Fruit fly (Drosophila melanogaster) whole organism, embryonic: ENCODE measurements around the gene Tlk.

Source experiments
- BEAF-32 ChIP-seq: fragments of 200-800 bp; sonication (Bioruptor generic); optimal IDR thresholded peaks from 3 replicates; lab custom pipeline; 2017; ENCODE audit warnings: missing biosample characterization, missing genetic modification characterization, mild to moderate bottlenecking, moderate library complexity, missing genetic modification reagents
- Bdp1 ChIP-seq: fragments of 200-800 bp; sonication (Bioruptor generic); optimal IDR thresholded peaks from 3 replicates; lab custom pipeline; 2016; ENCODE audit warnings: missing biosample characterization, missing genetic modification characterization
- CG10431 ChIP-seq: fragments of 200-800 bp; sonication (Bioruptor generic); optimal IDR thresholded peaks from 3 replicates; lab custom pipeline; 2018; ENCODE audit warnings: missing biosample characterization, mild to moderate bottlenecking, missing genetic modification characterization
- CG10543 ChIP-seq: fragments of 200-800 bp; sonication (Bioruptor generic); optimal IDR thresholded peaks from 3 replicates; lab custom pipeline; 2017; ENCODE audit warnings: missing biosample characterization, mild to moderate bottlenecking, missing genetic modification characterization, moderate library complexity
- CG11398 ChIP-seq: fragments of 200-800 bp; sonication (Bioruptor generic); optimal IDR thresholded peaks from 2 replicates; lab custom pipeline; 2016; ENCODE audit warnings: missing biosample characterization, missing genetic modification characterization
- CG11456 ChIP-seq: fragments of 200-800 bp; sonication (Bioruptor generic); IDR thresholded peaks from 3 replicates; pipeline ENCODE4 v1.3.6; 2022; ENCODE audit warnings: missing biosample characterization, missing genetic modification characterization
- CG11504 ChIP-seq: fragments of 200-800 bp; sonication (Bioruptor generic); optimal IDR thresholded peaks from 3 replicates; lab custom pipeline; 2019; ENCODE audit warnings: missing biosample characterization, mild to moderate bottlenecking, missing genetic modification characterization, moderate library complexity
- CG11560 ChIP-seq: fragments of 200-800 bp; sonication (Bioruptor generic); IDR thresholded peaks from 3 replicates; pipeline ENCODE4 v1.3.6; 2022; ENCODE audit warnings: missing biosample characterization, missing genetic modification characterization
- CG12299 ChIP-seq: fragments of 200-800 bp; sonication (Bioruptor generic); optimal IDR thresholded peaks from 2 replicates; lab custom pipeline; 2018; ENCODE audit warnings: missing biosample characterization, mild to moderate bottlenecking, missing genetic modification characterization
- CG15479 ChIP-seq: fragments of 200-800 bp; sonication (Bioruptor generic); optimal IDR thresholded peaks from 3 replicates; lab custom pipeline; 2019; ENCODE audit warnings: missing biosample characterization, mild to moderate bottlenecking, missing genetic modification characterization, moderate library complexity
- CG15601 ChIP-seq: fragments of 200-800 bp; sonication (Bioruptor generic); optimal IDR thresholded peaks from 3 replicates; lab custom pipeline; 2019; ENCODE audit warnings: missing biosample characterization, mild to moderate bottlenecking, missing genetic modification characterization, moderate library complexity
- CG17359 ChIP-seq: fragments of 200-800 bp; sonication (Bioruptor generic); optimal IDR thresholded peaks from 3 replicates; lab custom pipeline; 2018; ENCODE audit warnings: missing biosample characterization, mild to moderate bottlenecking, missing genetic modification characterization, moderate library complexity
- CG18619 ChIP-seq: fragments of 200-800 bp; sonication (Bioruptor generic); optimal IDR thresholded peaks from 3 replicates; lab custom pipeline; 2017; ENCODE audit warnings: missing biosample characterization, mild to moderate bottlenecking, missing genetic modification characterization
- CG18764 ChIP-seq: fragments of 200-800 bp; sonication (Bioruptor generic); optimal IDR thresholded peaks from 3 replicates; lab custom pipeline; 2016; ENCODE audit warnings: missing biosample characterization, missing genetic modification characterization
- CG2116 ChIP-seq: fragments of 200-800 bp; sonication (Bioruptor generic); optimal IDR thresholded peaks from 3 replicates; lab custom pipeline; 2018; ENCODE audit warnings: missing biosample characterization, mild to moderate bottlenecking, missing genetic modification characterization
- CG2120 ChIP-seq: fragments of 200-800 bp; sonication (Bioruptor generic); optimal IDR thresholded peaks from 3 replicates; lab custom pipeline; 2016; ENCODE audit warnings: missing biosample characterization, missing genetic modification characterization
- CG3847 ChIP-seq: fragments of 200-800 bp; sonication (Bioruptor generic); IDR thresholded peaks from 2 replicates; pipeline ENCODE4 v1.3.6; 2022; ENCODE audit warnings: missing biosample characterization, missing genetic modification characterization
- CG4820 ChIP-seq: fragments of 200-800 bp; sonication (Bioruptor generic); optimal IDR thresholded peaks from 3 replicates; lab custom pipeline; 2016; ENCODE audit warnings: missing biosample characterization, missing genetic modification characterization
- CG6813 ChIP-seq: fragments of 200-800 bp; sonication (Bioruptor generic); optimal IDR thresholded peaks from 2 replicates; lab custom pipeline; 2017; ENCODE audit warnings: missing biosample characterization, missing genetic modification characterization, mild to moderate bottlenecking, moderate library complexity, missing genetic modification reagents
- CG6854 ChIP-seq: fragments of 200-800 bp; sonication (Bioruptor generic); optimal IDR thresholded peaks from 3 replicates; lab custom pipeline; 2017; ENCODE audit warnings: missing biosample characterization, mild to moderate bottlenecking, missing genetic modification characterization
- CG9437 ChIP-seq: fragments of 200-800 bp; sonication (Bioruptor generic); optimal IDR thresholded peaks from 2 replicates; lab custom pipeline; 2018; ENCODE audit warnings: missing biosample characterization, mild to moderate bottlenecking, missing genetic modification characterization
- CoRest ChIP-seq: fragments of 200-800 bp; sonication (Bioruptor generic); optimal IDR thresholded peaks from 3 replicates; lab custom pipeline; 2018; ENCODE audit warnings: missing biosample characterization, mild to moderate bottlenecking, missing genetic modification characterization, moderate library complexity
- Elba2 ChIP-seq: fragments of 200-800 bp; sonication (Bioruptor generic); optimal IDR thresholded peaks from 3 replicates; lab custom pipeline; 2016; ENCODE audit warnings: missing biosample characterization, missing genetic modification characterization
- Fer1 ChIP-seq: fragments of 200-800 bp; sonication (Bioruptor generic); optimal IDR thresholded peaks from 2 replicates; lab custom pipeline; 2017; ENCODE audit warnings: missing biosample characterization, mild to moderate bottlenecking, missing genetic modification characterization
- GATAe ChIP-seq: fragments of 200-800 bp; sonication (Bioruptor generic); conservative IDR thresholded peaks from 2 replicates; pipeline ENCODE4 v1.3.6; 2022; ENCODE audit warnings: missing biosample characterization, missing genetic modification characterization
- HHEX ChIP-seq: fragments of 200-800 bp; sonication (Bioruptor generic); optimal IDR thresholded peaks from 3 replicates; lab custom pipeline; 2017; ENCODE audit warnings: missing biosample characterization, mild to moderate bottlenecking, missing genetic modification characterization, missing genetic modification reagents
- Ptx1 ChIP-seq: fragments of 200-800 bp; sonication (Bioruptor generic); IDR thresholded peaks from 2 replicates; pipeline ENCODE4 v1.3.6; 2022; ENCODE audit warnings: missing biosample characterization, missing genetic modification characterization
- ato ChIP-seq: fragments of 200-800 bp; sonication (Bioruptor generic); IDR thresholded peaks from 2 replicates; pipeline ENCODE4 v1.3.6; 2022; ENCODE audit warnings: missing biosample characterization, missing genetic modification characterization; ENCODE audit not compliant: partially characterized antibody
- corto ChIP-seq: fragments of 200-800 bp; sonication (Bioruptor generic); optimal IDR thresholded peaks from 2 replicates; lab custom pipeline; 2016; ENCODE audit warnings: missing biosample characterization, mild to moderate bottlenecking, missing genetic modification characterization, moderate library complexity
- crc ChIP-seq: fragments of 200-800 bp; sonication (Bioruptor generic); optimal IDR thresholded peaks from 2 replicates; lab custom pipeline; 2016; ENCODE audit warnings: missing biosample characterization, missing genetic modification characterization
- cwo ChIP-seq: fragments of 200-800 bp; sonication (Bioruptor generic); optimal IDR thresholded peaks from 3 replicates; lab custom pipeline; 2017; ENCODE audit warnings: missing biosample characterization, missing genetic modification characterization, mild to moderate bottlenecking, moderate library complexity, missing genetic modification reagents
- dm ChIP-seq: fragments of 200-800 bp; sonication (Bioruptor generic); optimal IDR thresholded peaks from 3 replicates; lab custom pipeline; 2016; ENCODE audit warnings: missing biosample characterization, missing genetic modification characterization
- ewg ChIP-seq: fragments of 200-800 bp; sonication (Bioruptor generic); optimal IDR thresholded peaks from 3 replicates; lab custom pipeline; 2017; ENCODE audit warnings: mild to moderate bottlenecking, missing biosample characterization, missing genetic modification reagents, missing genetic modification characterization
- gsb-n ChIP-seq: fragments of 200-800 bp; sonication (Bioruptor generic); optimal IDR thresholded peaks from 3 replicates; lab custom pipeline; 2018; ENCODE audit warnings: missing biosample characterization, mild to moderate bottlenecking, missing genetic modification characterization
- gt ChIP-seq: fragments of 200-800 bp; sonication (Bioruptor generic); IDR thresholded peaks from 2 replicates; pipeline ENCODE4 v1.3.6; 2022; ENCODE audit warnings: missing biosample characterization, missing genetic modification characterization
- lilli ChIP-seq: fragments of 200-800 bp; sonication (Bioruptor generic); optimal IDR thresholded peaks from 3 replicates; lab custom pipeline; 2016; ENCODE audit warnings: missing biosample characterization, missing genetic modification characterization
- lola ChIP-seq, 3 experiments: fragments of >200 bp in 2 of 3; fragments of 200-800 bp in 1 of 3; sonication (Bioruptor generic) in 1 of 3; optimal IDR thresholded peaks; 2 replicates each; lab custom pipeline; 2017 to 2019; ENCODE audit warnings: missing biosample characterization in 3 of 3, missing genetic modification characterization in 3 of 3, mild to moderate bottlenecking in 1 of 3, moderate library complexity in 1 of 3
- mld ChIP-seq: fragments of 200-800 bp; sonication (Bioruptor generic); IDR thresholded peaks from 3 replicates; pipeline ENCODE4 v1.3.6; 2022; ENCODE audit warnings: missing biosample characterization, missing genetic modification characterization; ENCODE audit not compliant: partially characterized antibody
- otp ChIP-seq: fragments of 200-800 bp; sonication (Bioruptor generic); IDR thresholded peaks from 3 replicates; pipeline ENCODE4, ENCODE4 v1.3.6; 2022; ENCODE audit warnings: missing biosample characterization, missing genetic modification characterization
- pan ChIP-seq, 4 experiments: fragments of >200 bp in 3 of 4; fragments of 200-800 bp in 1 of 4; sonication (Bioruptor generic) in 1 of 4; optimal IDR thresholded peaks in 3 of 4; IDR thresholded peaks in 1 of 4; 2 replicates each; pipeline versions ENCODE4 v1.3.6 to Lab custom; 2017 to 2022; ENCODE audit warnings: missing biosample characterization in 2 of 4, missing genetic modification characterization in 2 of 4, mixed read lengths in 1 of 4
- rib ChIP-seq: fragments of 200-800 bp; sonication (Bioruptor generic); IDR thresholded peaks from 2 replicates; pipeline ENCODE4 v1.3.6; 2022; ENCODE audit warnings: missing biosample characterization, missing genetic modification characterization
- sens ChIP-seq: fragments of 200-800 bp; sonication (Bioruptor generic); peaks from one replicate; lab custom pipeline; 2016; ENCODE audit warnings: missing biosample characterization, missing genetic modification characterization
- slp2 ChIP-seq: fragments of 200-800 bp; sonication (Bioruptor generic); optimal IDR thresholded peaks from 2 replicates; lab custom pipeline; 2016; ENCODE audit warnings: missing biosample characterization, missing genetic modification characterization
- so ChIP-seq: fragments of 200-800 bp; sonication (Bioruptor generic); IDR thresholded peaks from 3 replicates; pipeline ENCODE4 v1.3.6; 2022; ENCODE audit warnings: missing biosample characterization, missing genetic modification characterization
- sqz ChIP-seq: fragments of 200-800 bp; sonication (Bioruptor generic); optimal IDR thresholded peaks from 3 replicates; lab custom pipeline; 2018; ENCODE audit warnings: missing biosample characterization, mild to moderate bottlenecking, missing genetic modification characterization
- unc-4 ChIP-seq: fragments of 200-800 bp; sonication (Bioruptor generic); IDR thresholded peaks from 2 replicates; pipeline ENCODE4 v1.3.6; 2022; ENCODE audit warnings: missing biosample characterization, missing genetic modification characterization; ENCODE audit not compliant: partially characterized antibody
- z ChIP-seq: fragments of 200-800 bp; sonication (Bioruptor generic); IDR thresholded peaks from 3 replicates; pipeline ENCODE4 v1.3.6; 2022; ENCODE audit warnings: missing biosample characterization, missing genetic modification characterization

The Tlk gene

dm6 chrX:3740725-3741440, 21.1 kb downstream of the Tlk start (continued):
- TF ChIP-seq lilli (GFP tag; lab: Kevin White, UChicago) (no peak), CG6854 (GFP tag; lab: Kevin White, UChicago) (no peak), dm (peak; percentile 27), CG2120 (GFP tag; lab: Kevin White, UChicago) (no peak), CG6813 (peak; percentile 55), CG18764 (GFP tag; lab: Kevin White, UChicago) (no peak), sqz (GFP tag; lab: Kevin White, UChicago) (peak; percentile 97), CG11398 (no peak), z (GFP tag; lab: Robert Waterston, UW) (0 out of 3 replicates have a peak, but pooled peaks have one; percentile 31), corto (GFP tag; lab: Kevin White, UChicago) (peak; percentile 39), slp2 (GFP tag; lab: Kevin White, UChicago) (no peak), gsb-n (peak; percentile 40), CG11560 (tag; lab: Robert Waterston, UW) (no peak), CG11456 (GFP tag; lab: Robert Waterston, UW) (peak; percentile 55; the same call in 2 of the 3 replicates), HHEX (GFP tag; lab: Kevin White, UChicago) (no peak), ewg (GFP tag; lab: Kevin White, UChicago) (peak; percentile 45), rib (peak; percentile 74; the same call in 1 of the 2 replicates), CG15601 (tag; lab: Kevin White, UChicago) (no peak), CG10543 (peak; percentile 70), CG10431 (GFP tag; lab: Kevin White, UChicago) (peak; percentile 45), Elba2 (GFP tag; lab: Kevin White, UChicago) (peak; percentile 44), pan (optimal IDR thresholded peaks at IDR 0.05; lab: Kevin White, UChicago) (no peak), pan (GFP tag; optimal IDR thresholded peaks at IDR 0.05 in 1 of 2, IDR thresholded peaks at IDR 0.05 in 1 of 2) (peak in 1 of 2 experiments; percentile 20), mld (GFP tag; lab: Robert Waterston, UW) (0 out of 3 replicates have a peak, but pooled peaks have one; percentile 51), CG15479 (GFP tag; lab: Kevin White, UChicago) (peak; percentile 25), crc (no peak), sens (GFP tag; lab: Kevin White, UChicago) (peak; percentile 74), GATAe (GFP tag; lab: Robert Waterston, UW) (no peak), Fer1 (GFP tag; lab: Kevin White, UChicago) (peak; percentile 4), so (GFP tag; lab: Robert Waterston, UW) (peak; percentile 54; the same call in 1 of the 3 replicates), CG18619 (GFP tag; lab: Kevin White, UChicago) (no peak), unc-4 (GFP tag; lab: Robert Waterston, UW) (peak; percentile 49; the same call in 1 of the 2 replicates), CoRest (tag; lab: Kevin White, UChicago) (no peak), CG17359 (tag; lab: Kevin White, UChicago) (no peak), CG4820 (no peak), gt (GFP tag; lab: Robert Waterston, UW) (0 out of 2 replicates have a peak, but pooled peaks have one; percentile 22), Bdp1 (GFP tag; lab: Kevin White, UChicago) (no peak), cwo (GFP tag; lab: Kevin White, UChicago) (peak; percentile 52), CG3847 (GFP tag; lab: Robert Waterston, UW) (0 out of 2 replicates have a peak, but pooled peaks have one; percentile 27), lola (GFP tag; optimal IDR thresholded peaks at IDR 0.05; lab: Kevin White, UChicago) (no peak), CG2116 (GFP tag; lab: Kevin White, UChicago) (peak; percentile 9), Ptx1 (GFP tag; lab: Robert Waterston, UW) (no peak), otp (GFP tag; lab: Robert Waterston, UW) (peak; percentile 51; the same call in 1 of the 3 replicates), CG12299 (peak; percentile 43), CG11504 (tag; lab: Kevin White, UChicago) (peak; percentile 32), BEAF-32 (peak; percentile 8), CG9437 (GFP tag; lab: Kevin White, UChicago) (peak; percentile 99), ato (GFP tag; lab: Robert Waterston, UW) (peak; percentile 58; the same call in 1 of the 2 replicates)
